Fruit fly (Drosophila melanogaster) whole organism, prepupa: ENCODE measurements around the gene CG44044.
A peak's percentile ranks its signal among the peaks of the same experiment; 100 is the strongest.

Experiments used
- Blimp-1 ChIP-seq: fragments of 200-800 bp; sonication (Bioruptor generic); optimal IDR thresholded peaks from 3 replicates; lab custom pipeline; 2017; ENCODE audit warnings: missing biosample characterization, missing genetic modification characterization, mild to moderate bottlenecking, moderate library complexity, missing genetic modification reagents
- CG10631 ChIP-seq: fragments of 200-800 bp; sonication (Bioruptor generic); optimal IDR thresholded peaks from 2 replicates; lab custom pipeline; 2016; ENCODE audit warnings: missing biosample characterization, missing genetic modification characterization
- CG10669 ChIP-seq: fragments of 200-800 bp; sonication (Bioruptor generic); optimal IDR thresholded peaks from 3 replicates; lab custom pipeline; 2018; ENCODE audit warnings: missing biosample characterization, mild to moderate bottlenecking, missing genetic modification characterization, moderate library complexity
- CG11294 ChIP-seq: fragments of 200-800 bp; sonication (Bioruptor generic); IDR thresholded peaks from 2 replicates; pipeline ENCODE4 v1.3.6; 2022; ENCODE audit warnings: missing biosample characterization, missing genetic modification characterization
- CG11762 ChIP-seq: fragments of 200-800 bp; sonication (Bioruptor generic); optimal IDR thresholded peaks from 3 replicates; lab custom pipeline; 2016; ENCODE audit warnings: missing biosample characterization, missing genetic modification characterization; ENCODE audit not compliant: insufficient read depth
- CG11902 ChIP-seq: fragments of 200-800 bp; sonication (Bioruptor generic); optimal IDR thresholded peaks from 3 replicates; lab custom pipeline; 2016; ENCODE audit warnings: missing biosample characterization, missing genetic modification characterization
- CG15336 ChIP-seq: fragments of 200-800 bp; sonication (Bioruptor generic); IDR thresholded peaks from 2 replicates; pipeline ENCODE4 v1.3.6; 2022; ENCODE audit warnings: missing biosample characterization, missing genetic modification characterization
- CG1621 ChIP-seq: fragments of 200-800 bp; sonication (Bioruptor generic); optimal IDR thresholded peaks from 3 replicates; lab custom pipeline; 2018; ENCODE audit warnings: missing biosample characterization, mild to moderate bottlenecking, missing genetic modification characterization
- CG16779 ChIP-seq: fragments of 200-800 bp; sonication (Bioruptor generic); optimal IDR thresholded peaks from 3 replicates; lab custom pipeline; 2017; ENCODE audit warnings: missing biosample characterization, mild to moderate bottlenecking, missing genetic modification characterization
- CG3032 ChIP-seq: fragments of 200-800 bp; optimal IDR thresholded peaks from 2 replicates; lab custom pipeline; 2019; ENCODE audit warnings: missing biosample characterization, mild to moderate bottlenecking, missing genetic modification characterization, moderate library complexity
- CG31627 ChIP-seq: fragments of 200-800 bp; sonication (Bioruptor generic); optimal IDR thresholded peaks from 3 replicates; lab custom pipeline; 2016; ENCODE audit warnings: missing biosample characterization, missing genetic modification characterization
- CG32006 ChIP-seq: fragments of 200-800 bp; sonication (Bioruptor generic); optimal IDR thresholded peaks from 3 replicates; lab custom pipeline; 2017; ENCODE audit warnings: missing biosample characterization, mild to moderate bottlenecking, missing genetic modification characterization
- CG34406 ChIP-seq: fragments of 200-800 bp; sonication (Bioruptor generic); optimal IDR thresholded peaks from 3 replicates; lab custom pipeline; 2016; ENCODE audit warnings: missing biosample characterization, missing genetic modification characterization
- CG3919 ChIP-seq: fragments of 200-800 bp; sonication (Bioruptor generic); optimal IDR thresholded peaks from 3 replicates; lab custom pipeline; 2016; ENCODE audit warnings: missing biosample characterization, missing genetic modification characterization
- CG4318 ChIP-seq: fragments of 200-800 bp; sonication (Bioruptor generic); optimal IDR thresholded peaks from 3 replicates; lab custom pipeline; 2017; ENCODE audit warnings: missing biosample characterization, mild to moderate bottlenecking, missing genetic modification characterization
- CG6163 ChIP-seq: fragments of 200-800 bp; sonication (Bioruptor generic); IDR thresholded peaks from 3 replicates; pipeline ENCODE4 v1.3.6; 2022; ENCODE audit warnings: missing biosample characterization, missing genetic modification characterization
- CG6276 ChIP-seq: fragments of 200-800 bp; sonication (Bioruptor generic); optimal IDR thresholded peaks from 2 replicates; lab custom pipeline; 2017; ENCODE audit warnings: missing biosample characterization, mild to moderate bottlenecking, missing genetic modification characterization
- CG6792 ChIP-seq: fragments of 200-800 bp; sonication (Bioruptor generic); optimal IDR thresholded peaks from 3 replicates; lab custom pipeline; 2016; ENCODE audit warnings: missing biosample characterization, missing genetic modification characterization
- CG6808 ChIP-seq: fragments of 200-800 bp; sonication (Bioruptor generic); optimal IDR thresholded peaks from 3 replicates; lab custom pipeline; 2017; ENCODE audit warnings: missing biosample characterization, missing genetic modification characterization, mild to moderate bottlenecking, moderate library complexity, missing genetic modification reagents
- CG7368 ChIP-seq: fragments of 200-800 bp; sonication (Bioruptor generic); optimal IDR thresholded peaks from 3 replicates; lab custom pipeline; 2016; ENCODE audit warnings: missing biosample characterization, missing genetic modification characterization
- CG8119 ChIP-seq: fragments of 200-800 bp; sonication (Bioruptor generic); IDR thresholded peaks from 3 replicates; pipeline ENCODE4 v1.3.6; 2022; ENCODE audit warnings: missing biosample characterization, missing genetic modification characterization
- CG8319 ChIP-seq: fragments of 200-800 bp; sonication (Bioruptor generic); optimal IDR thresholded peaks from 3 replicates; lab custom pipeline; 2016; ENCODE audit warnings: missing biosample characterization, missing genetic modification characterization
- CG9139 ChIP-seq: fragments of 200-800 bp; sonication (Bioruptor generic); optimal IDR thresholded peaks from 3 replicates; lab custom pipeline; 2017; ENCODE audit warnings: missing biosample characterization, mild to moderate bottlenecking, missing genetic modification characterization
- Eip75B ChIP-seq: fragments of 200-800 bp; sonication (Bioruptor generic); optimal IDR thresholded peaks from 3 replicates; lab custom pipeline; 2016; ENCODE audit warnings: missing biosample characterization, missing genetic modification characterization
- Ets21C ChIP-seq: fragments of 200-800 bp; sonication (Bioruptor generic); optimal IDR thresholded peaks from 3 replicates; lab custom pipeline; 2016; ENCODE audit warnings: missing biosample characterization, missing genetic modification characterization
- Ets96B ChIP-seq: fragments of 200-800 bp; optimal IDR thresholded peaks from 2 replicates; lab custom pipeline; 2019; ENCODE audit warnings: missing biosample characterization, mild to moderate bottlenecking, missing genetic modification characterization, moderate library complexity
- Gug ChIP-seq: fragments of 200-800 bp; sonication (Bioruptor generic); IDR thresholded peaks from 2 replicates; pipeline ENCODE4 v1.3.6; 2022; ENCODE audit warnings: missing biosample characterization, missing genetic modification characterization
- Hr38 ChIP-seq: sonication (Bioruptor generic); optimal IDR thresholded peaks from 2 replicates; lab custom pipeline; 2016; ENCODE audit warnings: missing biosample characterization, missing genetic modification characterization
- Hr39 ChIP-seq: fragments of 200-800 bp; sonication (Bioruptor generic); optimal IDR thresholded peaks from 2 replicates; lab custom pipeline; 2016; ENCODE audit warnings: missing biosample characterization, missing genetic modification characterization
- Hr4 ChIP-seq: fragments of 200-800 bp; sonication (Bioruptor generic); optimal IDR thresholded peaks from 3 replicates; lab custom pipeline; 2016; ENCODE audit warnings: missing biosample characterization, missing genetic modification characterization
- Smox ChIP-seq: fragments of 200-800 bp; sonication (Bioruptor generic); optimal IDR thresholded peaks from 3 replicates; lab custom pipeline; 2016; ENCODE audit warnings: missing biosample characterization, missing genetic modification characterization
- Sox102F ChIP-seq: fragments of 200-800 bp; sonication (Bioruptor generic); optimal IDR thresholded peaks from 2 replicates; lab custom pipeline; 2016; ENCODE audit warnings: missing biosample characterization, mild to moderate bottlenecking, missing genetic modification characterization
- Sox14 ChIP-seq: fragments of 200-800 bp; sonication (Bioruptor generic); optimal IDR thresholded peaks from 3 replicates; lab custom pipeline; 2016; ENCODE audit warnings: missing biosample characterization, missing genetic modification characterization
- Sox15 ChIP-seq: fragments of 200-800 bp; sonication (Bioruptor generic); optimal IDR thresholded peaks from 3 replicates; lab custom pipeline; 2016; ENCODE audit warnings: missing biosample characterization, missing genetic modification characterization
- achi ChIP-seq: fragments of 200-800 bp; sonication (Bioruptor generic); optimal IDR thresholded peaks from 3 replicates; lab custom pipeline; 2016; ENCODE audit warnings: missing biosample characterization, missing genetic modification characterization
- cyc ChIP-seq: fragments of 200-800 bp; sonication (Bioruptor generic); optimal IDR thresholded peaks from 3 replicates; lab custom pipeline; 2016; ENCODE audit warnings: missing biosample characterization, missing genetic modification characterization
- eg ChIP-seq: fragments of 200-800 bp; sonication (Bioruptor generic); IDR thresholded peaks from 3 replicates; pipeline ENCODE4 v1.3.6; 2022; ENCODE audit warnings: missing biosample characterization, missing genetic modification characterization
- esn ChIP-seq: fragments of 200-800 bp; sonication (Bioruptor generic); optimal IDR thresholded peaks from 2 replicates; lab custom pipeline; 2016; ENCODE audit warnings: missing biosample characterization, mild to moderate bottlenecking, missing genetic modification characterization, moderate library complexity
- fd59A ChIP-seq: fragments of 200-800 bp; sonication (Bioruptor generic); optimal IDR thresholded peaks from 2 replicates; lab custom pipeline; 2017; ENCODE audit warnings: missing biosample characterization, mild to moderate bottlenecking, missing genetic modification characterization, missing genetic modification reagents
- fd85E ChIP-seq: fragments of 200-800 bp; sonication (Bioruptor generic); optimal IDR thresholded peaks from 3 replicates; lab custom pipeline; 2016; ENCODE audit warnings: missing biosample characterization, missing genetic modification characterization
- lz ChIP-seq: fragments of 200-800 bp; sonication (Bioruptor generic); optimal IDR thresholded peaks from 3 replicates; lab custom pipeline; 2016; ENCODE audit warnings: missing biosample characterization, missing genetic modification characterization
- net ChIP-seq: fragments of 200-800 bp; sonication (Bioruptor generic); optimal IDR thresholded peaks from 3 replicates; lab custom pipeline; 2016; ENCODE audit warnings: missing biosample characterization, missing genetic modification characterization
- pdm3 ChIP-seq: fragments of 200-800 bp; sonication (Bioruptor generic); optimal IDR thresholded peaks from 3 replicates; lab custom pipeline; 2016; ENCODE audit warnings: missing biosample characterization, missing genetic modification characterization
- salr ChIP-seq, 2 experiments: fragments of 200-800 bp; sonication (Bioruptor generic); optimal IDR thresholded peaks; 3 replicates each; lab custom pipeline; 2016 to 2018; ENCODE audit warnings: missing biosample characterization in 2 of 2, missing genetic modification characterization in 2 of 2, mild to moderate bottlenecking in 1 of 2
- ss ChIP-seq, 2 experiments: fragments of 200-800 bp; sonication (Bioruptor generic); optimal IDR thresholded peaks; 2 replicates in 1 of 2; 3 replicates in 1 of 2; lab custom pipeline; 2017 to 2018; ENCODE audit warnings: mild to moderate bottlenecking in 2 of 2, missing biosample characterization in 2 of 2, missing genetic modification characterization in 2 of 2, moderate library complexity in 1 of 2
- svp ChIP-seq: fragments of 200-800 bp; sonication (Bioruptor generic); peaks from one replicate; lab custom pipeline; 2016; ENCODE audit warnings: missing biosample characterization, missing genetic modification characterization
- topi ChIP-seq: fragments of 200-800 bp; sonication (Bioruptor generic); optimal IDR thresholded peaks from 3 replicates; lab custom pipeline; 2016; ENCODE audit warnings: missing biosample characterization, missing genetic modification characterization
- vri ChIP-seq: fragments of 200-800 bp; sonication (Bioruptor generic); optimal IDR thresholded peaks from 3 replicates; lab custom pipeline; 2016; ENCODE audit warnings: missing biosample characterization, mild to moderate bottlenecking, missing genetic modification characterization

The CG44044 gene

DNA sequence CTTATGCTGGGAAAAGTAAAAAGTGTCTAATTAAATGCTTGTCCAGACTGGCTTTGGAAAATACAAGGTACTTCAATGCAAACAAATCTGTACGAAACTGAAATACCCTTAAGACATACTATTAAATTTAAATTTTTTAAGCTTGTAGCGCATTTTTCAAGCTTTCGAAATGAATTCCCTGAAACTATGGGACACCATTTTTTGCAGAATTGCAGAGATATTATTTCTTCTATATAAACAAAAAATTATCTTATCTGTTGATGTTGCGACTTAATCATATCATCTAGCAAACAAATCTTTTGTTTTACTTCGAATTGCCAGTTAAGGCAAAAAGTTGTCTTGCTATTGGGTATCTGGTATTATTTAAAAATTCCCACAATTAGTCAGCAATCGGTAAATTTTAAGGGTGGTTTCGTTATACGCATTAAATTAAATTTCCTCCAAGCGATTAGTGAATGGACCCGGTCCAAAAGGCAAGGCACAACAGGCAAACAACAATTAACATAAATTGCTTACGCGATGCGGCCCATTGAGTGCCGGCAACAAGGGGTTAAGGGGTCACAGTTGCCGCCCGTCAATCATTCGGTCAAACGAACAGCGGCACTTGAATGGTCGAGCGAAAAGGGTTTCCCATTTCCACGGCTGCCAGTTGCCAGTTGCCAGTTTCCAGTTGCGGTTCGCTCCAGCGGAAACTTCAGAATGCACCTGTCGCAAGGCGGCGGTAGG, 14.9 kb downstream of the CG44044 start (continued):
- TF ChIP-seq CG11902 (GFP tag; lab: Kevin White, UChicago) (no peak), achi (peak; percentile 17), eg (GFP tag; lab: Robert Waterston, UW) (0 out of 3 replicates have a peak, but pooled peaks have one; percentile 43), CG15336 (peak; percentile 51; the same call in 1 of the 2 replicates), CG32006 (GFP tag; lab: Kevin White, UChicago) (peak; percentile 90), svp (peak; percentile 80), Gug (GFP tag; lab: Robert Waterston, UW) (no peak), CG6163 (GFP tag; lab: Robert Waterston, UW) (no peak), CG9139 (no peak), Hr39 (GFP tag; lab: Kevin White, UChicago) (peak; percentile 56), net (GFP tag; lab: Kevin White, UChicago) (peak; percentile 45), pdm3 (GFP tag; lab: Kevin White, UChicago) (peak; percentile 53), CG3032 (tag; lab: Kevin White, UChicago) (no peak), CG31627 (GFP tag; lab: Kevin White, UChicago) (peak; percentile 46), lz (peak; percentile 62), CG10631 (GFP tag; lab: Kevin White, UChicago) (peak; percentile 38), Hr38 (GFP tag; lab: Kevin White, UChicago) (no peak), Smox (peak; percentile 57)
- TF ChIP-seq, all 60 proteins: peak for 35

dm6 chr3R:16337053-16337385, 15.4 kb downstream of the CG44044 start:
- TF ChIP-seq CG6792 (GFP tag; lab: Kevin White, UChicago) (peak; percentile 54), CG3032 (tag; lab: Kevin White, UChicago) (peak; percentile 46), CG3919 (GFP tag; lab: Kevin White, UChicago) (peak; percentile 74), CG4318 (GFP tag; lab: Kevin White, UChicago) (no peak), vri (GFP tag; lab: Kevin White, UChicago) (no peak), ss (GFP tag; optimal IDR thresholded peaks at IDR 0.05; lab: Kevin White, UChicago) (peak; percentile 18 to 49), fd85E (GFP tag; lab: Kevin White, UChicago) (no peak), CG11294 (GFP tag; lab: Robert Waterston, UW) (no peak; the same call in 1 of the 2 replicates), lz (peak; percentile 30), achi (peak; percentile 69), CG16779 (tag; lab: Kevin White, UChicago) (peak; percentile 34), Hr4 (GFP tag; lab: Kevin White, UChicago) (peak; percentile 58), CG8119 (GFP tag; lab: Robert Waterston, UW) (peak; percentile 33; the same call in 1 of the 3 replicates), cyc (GFP tag; lab: Kevin White, UChicago) (peak; percentile 12), CG1621 (tag; lab: Kevin White, UChicago) (peak; percentile 41), CG31627 (GFP tag; lab: Kevin White, UChicago) (peak; percentile 14), CG7368 (GFP tag; lab: Kevin White, UChicago) (no peak), CG8319 (GFP tag; lab: Kevin White, UChicago) (no peak), CG6163 (GFP tag; lab: Robert Waterston, UW) (peak; percentile 75), Ets96B (tag; lab: Kevin White, UChicago) (peak; percentile 63), Sox15 (GFP tag; lab: Kevin White, UChicago) (no peak), CG34406 (GFP tag; lab: Kevin White, UChicago) (peak; percentile 36), Sox14 (GFP tag; lab: Kevin White, UChicago) (peak; percentile 67), Sox102F (GFP tag; lab: Kevin White, UChicago) (peak; percentile 45), CG10631 (GFP tag; lab: Kevin White, UChicago) (peak; percentile 80), CG10669 (GFP tag; lab: Kevin White, UChicago) (peak; percentile 43), Eip75B (GFP tag; lab: Kevin White, UChicago) (peak; percentile 55), topi (GFP tag; lab: Kevin White, UChicago) (peak; percentile 39), CG6276 (GFP tag; lab: Kevin White, UChicago) (no peak), CG32006 (GFP tag; lab: Kevin White, UChicago) (peak; percentile 60), Blimp-1 (no peak), fd59A (GFP tag; lab: Kevin White, UChicago) (peak; percentile 29), salr (GFP tag; optimal IDR thresholded peaks at IDR 0.05; lab: Kevin White, UChicago) (peak; percentile 7 to 13), CG6808 (peak; percentile 24), esn (GFP tag; lab: Kevin White, UChicago) (peak; percentile 33), Ets21C (no peak), pdm3 (GFP tag; lab: Kevin White, UChicago) (peak; percentile 66), Gug (GFP tag; lab: Robert Waterston, UW) (peak; percentile 40), CG11762 (GFP tag; lab: Kevin White, UChicago) (no peak)
